Worm (Caenorhabditis elegans): ENCODE results near the gene ani-2.

The ani-2 gene

ce11 chrII:6348360-6348759, 16.8 kb downstream of the ani-2 start (continued):
- no peak for TF ChIP-seq pag-3 (tag; optimal IDR thresholded peaks at IDR 0.05; ENCODE audit: borderline replicate concordance)
- no peak for TF ChIP-seq madf-2 (tag; optimal IDR thresholded peaks at IDR 0.05)
- no peak for TF ChIP-seq ceh-22 (tag; optimal IDR thresholded peaks at IDR 0.05)
- no peak for TF ChIP-seq ceh-6 (GFP tag; optimal IDR thresholded peaks at IDR 0.05)
- peak; percentile 8 for TF ChIP-seq ceh-14 (tag; optimal IDR thresholded peaks at IDR 0.05)
- TF ChIP-seq tbx-7 (tag; optimal IDR thresholded peaks at IDR 0.05): no peak
- no peak for TF ChIP-seq ttx-3 (tag; optimal IDR thresholded peaks at IDR 0.05)
- TF ChIP-seq ceh-48 (tag; optimal IDR thresholded peaks at IDR 0.05): no peak
- TF ChIP-seq ceh-18 (tag; optimal IDR thresholded peaks at IDR 0.05): peak; percentile 78
- TF ChIP-seq ceh-45 (GFP tag; IDR thresholded peaks at IDR 0.05): no peak
- no peak for TF ChIP-seq elt-4 (tag; optimal IDR thresholded peaks at IDR 0.05)
- peak; percentile 36 for TF ChIP-seq hlh-8 (tag; optimal IDR thresholded peaks at IDR 0.05)
- no peak for TF ChIP-seq odd-2 (tag; optimal IDR thresholded peaks at IDR 0.05)
- peak; percentile 27 for TF ChIP-seq F13H6.1 (tag; optimal IDR thresholded peaks at IDR 0.05)
- TF ChIP-seq ama-1 (optimal IDR thresholded peaks at IDR 0.05): peak; percentile 72
- TF ChIP-seq dve-1 (tag; optimal IDR thresholded peaks at IDR 0.05): peak; percentile 42
- TF ChIP-seq dmd-4 (tag; optimal IDR thresholded peaks at IDR 0.05; ENCODE audit: borderline replicate concordance): no peak
- TF ChIP-seq ceh-19 (GFP tag; optimal IDR thresholded peaks at IDR 0.05): no peak
- no peak for TF ChIP-seq sdc-2 (tag; optimal IDR thresholded peaks at IDR 0.05)
- TF ChIP-seq unc-86 (tag; optimal IDR thresholded peaks at IDR 0.05): no peak
- TF ChIP-seq ets-4 (tag; optimal IDR thresholded peaks at IDR 0.05): peak; percentile 62
- peak; percentile 58 for TF ChIP-seq ceh-2 (tag; optimal IDR thresholded peaks at IDR 0.05)
- no peak for TF ChIP-seq unc-3 (GFP tag; conservative IDR thresholded peaks at IDR 0.05)
- no peak for TF ChIP-seq unc-3 (tag; optimal IDR thresholded peaks at IDR 0.05)
- TF ChIP-seq lin-11 (tag; optimal IDR thresholded peaks at IDR 0.05): peak; percentile 6
- TF ChIP-seq pat-9 (tag; optimal IDR thresholded peaks at IDR 0.05): no peak

DNA sequence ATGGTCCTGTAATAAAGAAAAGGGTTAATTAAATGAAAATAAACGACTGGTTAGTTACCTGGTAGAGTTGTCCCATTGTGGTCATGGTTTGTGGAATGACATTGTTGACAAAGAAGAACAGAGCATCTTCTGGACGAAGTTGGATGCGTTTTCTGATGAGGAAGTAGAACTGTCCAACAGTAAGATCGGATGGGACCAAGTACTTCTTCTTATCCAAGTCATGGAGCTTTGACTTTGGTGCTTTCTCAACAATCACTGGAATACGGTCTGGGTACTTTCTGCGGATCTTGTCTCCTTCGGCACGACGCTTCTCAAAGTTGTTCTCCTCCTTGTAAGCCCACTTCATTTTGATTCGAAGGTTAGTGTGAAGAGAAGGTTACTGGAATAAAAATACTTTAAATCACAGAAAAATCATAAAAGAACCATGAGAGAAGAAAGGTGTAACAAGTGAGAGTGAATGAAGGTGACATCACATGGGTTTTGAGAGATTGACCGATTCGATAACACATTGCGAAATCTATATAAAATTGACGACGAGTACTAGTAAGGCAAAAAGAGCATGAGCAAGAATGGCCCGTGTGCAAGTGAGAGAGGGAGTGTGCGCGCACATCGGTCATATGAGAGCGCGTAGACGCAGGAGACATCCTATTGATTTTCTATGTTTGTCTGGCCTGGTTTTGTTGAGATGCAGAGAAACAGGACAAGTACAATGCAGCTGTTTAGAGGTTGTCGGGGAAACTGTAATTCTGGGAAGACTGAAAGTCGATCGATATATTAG, 17.6 kb downstream of the ani-2 start, which contains the start of gene lgg-1:
Gene lgg-1, minus strand, starts transcription at position 379 of the 778 bp plus-strand sequence.
- no peak for TF ChIP-seq ets-4 (tag; optimal IDR thresholded peaks at IDR 0.05)
- TF ChIP-seq fax-1 (tag; optimal IDR thresholded peaks at IDR 0.05): no peak
- peak; percentile 43 for TF ChIP-seq tbx-2 (tag; optimal IDR thresholded peaks at IDR 0.05)
- TF ChIP-seq pqm-1 (tag; optimal IDR thresholded peaks at IDR 0.05): no peak
- TF ChIP-seq pha-4 (tag; optimal IDR thresholded peaks at IDR 0.05): no peak
- TF ChIP-seq gmeb-2 (tag; optimal IDR thresholded peaks at IDR 0.05): no peak
- TF ChIP-seq ceh-9 (tag; optimal IDR thresholded peaks at IDR 0.05): no peak
- no peak for TF ChIP-seq ceh-34 (tag; optimal IDR thresholded peaks at IDR 0.05)
- no peak for TF ChIP-seq dmd-4 (tag; optimal IDR thresholded peaks at IDR 0.05; ENCODE audit: borderline replicate concordance)
- peak; percentile 24 for TF ChIP-seq ceh-18 (tag; optimal IDR thresholded peaks at IDR 0.05)
- TF ChIP-seq npax-4 (tag; optimal IDR thresholded peaks at IDR 0.05): no peak
- 0 out of 2 replicates have a peak, but pooled peaks have one; percentile 31 for TF ChIP-seq unc-3 (GFP tag; conservative IDR thresholded peaks at IDR 0.05)
- no peak for TF ChIP-seq unc-3 (tag; optimal IDR thresholded peaks at IDR 0.05)
- no peak for TF ChIP-seq zip-5 (tag; optimal IDR thresholded peaks at IDR 0.05)
- TF ChIP-seq pat-9 (tag; optimal IDR thresholded peaks at IDR 0.05): no peak
- TF ChIP-seq sox-4 (tag; optimal IDR thresholded peaks at IDR 0.05): no peak
- TF ChIP-seq odd-2 (tag; optimal IDR thresholded peaks at IDR 0.05): no peak
- TF ChIP-seq rnt-1 (tag; optimal IDR thresholded peaks at IDR 0.05): no peak
- no peak for TF ChIP-seq lin-11 (tag; optimal IDR thresholded peaks at IDR 0.05)
- no peak for TF ChIP-seq fkh-6 (tag; optimal IDR thresholded peaks at IDR 0.05)
- TF ChIP-seq Y22D7AL.16 (tag; optimal IDR thresholded peaks at IDR 0.05): no peak
- TF ChIP-seq T23F11.4 (GFP tag; optimal IDR thresholded peaks at IDR 0.05): no peak
- no peak for TF ChIP-seq ceh-19 (GFP tag; optimal IDR thresholded peaks at IDR 0.05)
- TF ChIP-seq pha-2 (tag; optimal IDR thresholded peaks at IDR 0.05): no peak
- no peak for TF ChIP-seq unc-86 (tag; optimal IDR thresholded peaks at IDR 0.05)
- no peak for TF ChIP-seq ref-2 (tag; optimal IDR thresholded peaks at IDR 0.05)
- no peak for TF ChIP-seq K02D7.2 (tag; optimal IDR thresholded peaks at IDR 0.05)
- TF ChIP-seq pax-1 (tag; optimal IDR thresholded peaks at IDR 0.05): peak; percentile 33
- TF ChIP-seq ceh-31 (tag; optimal IDR thresholded peaks at IDR 0.05): peak; percentile 24
- peak; percentile 39 for TF ChIP-seq nfya-1 (tag; optimal IDR thresholded peaks at IDR 0.05)
- TF ChIP-seq sox-2 (GFP tag; IDR thresholded peaks at IDR 0.05): no peak
- TF ChIP-seq K09A11.1 (tag; optimal IDR thresholded peaks at IDR 0.05; ENCODE audit: insufficient read depth): no peak
- no peak for TF ChIP-seq eyg-1 (tag; optimal IDR thresholded peaks at IDR 0.05)
- TF ChIP-seq ttx-3 (tag; optimal IDR thresholded peaks at IDR 0.05): no peak
- no peak for TF ChIP-seq sdc-2 (tag; optimal IDR thresholded peaks at IDR 0.05)
- TF ChIP-seq madf-2 (tag; optimal IDR thresholded peaks at IDR 0.05): peak; percentile 43
- no peak for TF ChIP-seq tbx-7 (tag; optimal IDR thresholded peaks at IDR 0.05)

Measured in whole organism, late embryonic.